Worm (Caenorhabditis elegans): ENCODE results near the gene swt-4.

The swt-4 gene

DNA sequence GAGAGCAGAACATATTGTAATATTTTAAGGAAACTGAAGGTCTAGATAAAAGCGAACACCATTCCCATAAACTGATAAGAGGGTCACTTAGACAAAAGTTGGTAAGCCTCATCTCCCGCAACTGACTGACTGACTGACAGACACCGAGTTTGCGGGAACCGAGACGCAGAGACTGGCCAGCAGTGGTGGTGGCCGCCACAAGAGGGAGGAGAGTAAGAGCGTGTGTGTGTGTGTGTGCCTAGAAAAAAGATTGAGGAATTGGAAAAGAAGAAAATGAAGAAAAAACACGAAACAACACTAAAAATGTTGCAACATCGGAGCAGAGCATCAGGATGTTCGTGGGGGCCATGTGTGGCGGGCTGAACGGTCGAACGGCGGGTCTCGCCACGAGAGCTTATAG lies 5.6 kb upstream of the swt-4 start:
- TF ChIP-seq elt-1 (tag; optimal IDR thresholded peaks at IDR 0.05) (no peak), Y55F3AM.14 (GFP tag; optimal IDR thresholded peaks at IDR 0.05) (peak; percentile 57), sem-4 (tag; optimal IDR thresholded peaks at IDR 0.05) (no peak), fos-1 (tag; optimal IDR thresholded peaks at IDR 0.05) (peak; percentile 32), zag-1 (tag; optimal IDR thresholded peaks at IDR 0.05) (peak; percentile 17)

DNA sequence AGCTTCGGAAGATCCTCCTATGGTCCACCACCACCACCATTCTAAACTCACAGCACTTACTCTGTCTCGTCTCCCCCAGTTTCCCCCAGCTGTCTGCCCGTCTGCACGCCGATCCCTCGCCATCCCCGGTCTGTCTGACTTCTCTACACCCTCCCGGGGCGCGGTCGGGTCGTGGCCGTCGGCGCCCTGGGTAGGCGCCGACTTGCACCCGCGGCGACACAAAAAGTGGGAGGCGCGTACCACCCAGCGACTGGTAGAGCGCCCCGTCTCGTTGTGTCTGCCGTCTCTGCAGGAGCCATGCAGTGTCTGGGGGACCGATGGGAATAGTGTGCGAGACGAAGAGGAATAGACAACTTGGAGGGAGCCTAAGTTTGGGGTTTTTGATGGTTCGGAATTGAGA lies 5.1 kb upstream of the swt-4 start:
- TF ChIP-seq nhr-6 (tag; optimal IDR thresholded peaks at IDR 0.05) (peak; percentile 54), blmp-1 (tag; optimal IDR thresholded peaks at IDR 0.05; ENCODE audit: insufficient read depth) (peak; percentile 57), nhr-23 (tag; optimal IDR thresholded peaks at IDR 0.05) (no peak), nhr-12 (tag; optimal IDR thresholded peaks at IDR 0.05) (no peak), lsy-2 (tag; optimal IDR thresholded peaks at IDR 0.05) (peak; percentile 64 to 88), nhr-237 (tag; optimal IDR thresholded peaks at IDR 0.05) (no peak), sma-9 (GFP tag; optimal IDR thresholded peaks at IDR 0.05) (peak; percentile 94), sma-9 (tag; optimal IDR thresholded peaks at IDR 0.05) (no peak), alr-1 (tag; optimal IDR thresholded peaks at IDR 0.05) (no peak), egl-27 (tag; optimal IDR thresholded peaks at IDR 0.05) (peak; percentile 89), C34F6.9 (tag; optimal IDR thresholded peaks at IDR 0.05) (peak; percentile 85), snpc-4 (tag; optimal IDR thresholded peaks at IDR 0.05) (peak; percentile 67), lin-13 (GFP tag; optimal IDR thresholded peaks at IDR 0.05) (peak; percentile 86), R02D3.7 (tag; optimal IDR thresholded peaks at IDR 0.05) (no peak), crh-2 (tag; optimal IDR thresholded peaks at IDR 0.05) (peak; percentile 86), aly-2 (tag; optimal IDR thresholded peaks at IDR 0.05) (no peak), nhr-25 (tag; optimal IDR thresholded peaks at IDR 0.05) (peak; percentile 89), fos-1 (tag; optimal IDR thresholded peaks at IDR 0.05) (peak; percentile 73), nhr-11 (tag; optimal IDR thresholded peaks at IDR 0.05) (no peak), ceh-82 (tag; optimal IDR thresholded peaks at IDR 0.05) (peak; percentile 83), elt-1 (tag; optimal IDR thresholded peaks at IDR 0.05) (no peak), ztf-1 (GFP tag; conservative IDR thresholded peaks at IDR 0.05) (no peak), skn-1 (tag; optimal IDR thresholded peaks at IDR 0.05) (no peak), dmd-4 (tag; optimal IDR thresholded peaks at IDR 0.05) (no peak), sem-4 (tag; optimal IDR thresholded peaks at IDR 0.05) (peak; percentile 87), ztf-4 (tag; optimal IDR thresholded peaks at IDR 0.05) (peak; percentile 72), mbf-1 (tag; optimal IDR thresholded peaks at IDR 0.05) (no peak), lin-39 (tag; optimal IDR thresholded peaks at IDR 0.05) (no peak), gmeb-1 (tag; optimal IDR thresholded peaks at IDR 0.05) (peak; percentile 54), sma-3 (GFP tag; optimal IDR thresholded peaks at IDR 0.05) (peak; percentile 91), unc-62 (GFP tag; optimal IDR thresholded peaks at IDR 0.05) (peak; percentile 67), nhr-129 (tag; optimal IDR thresholded peaks at IDR 0.05) (peak; percentile 86), unc-55 (GFP tag; optimal IDR thresholded peaks at IDR 0.05) (peak; percentile 96), nhr-21 (tag; optimal IDR thresholded peaks at IDR 0.05) (peak; percentile 87), mdl-1 (tag; optimal IDR thresholded peaks at IDR 0.05) (peak; percentile 71 to 87), mab-5 (tag; optimal IDR thresholded peaks at IDR 0.05) (peak; percentile 90), F13H6.1 (tag; optimal IDR thresholded peaks at IDR 0.05) (peak; percentile 97), nhr-10 (tag; optimal IDR thresholded peaks at IDR 0.05) (peak; percentile 4), lin-11 (tag; optimal IDR thresholded peaks at IDR 0.05) (peak; percentile 91), ztf-11 (tag; optimal IDR thresholded peaks at IDR 0.05) (no peak), zag-1 (tag; optimal IDR thresholded peaks at IDR 0.05) (peak; percentile 93), ama-1 (optimal IDR thresholded peaks at IDR 0.05) (no peak), unc-39 (tag; optimal IDR thresholded peaks at IDR 0.05) (no peak), ZK546.5 (tag; optimal IDR thresholded peaks at IDR 0.05) (peak; percentile 17), Y55F3AM.14 (GFP tag; optimal IDR thresholded peaks at IDR 0.05) (peak; percentile 93), peb-1 (tag; optimal IDR thresholded peaks at IDR 0.05) (no peak), elt-3 (tag; optimal IDR thresholded peaks at IDR 0.05) (no peak), nhr-77 (tag; optimal IDR thresholded peaks at IDR 0.05) (no peak), ceh-16 (tag; optimal IDR thresholded peaks at IDR 0.05) (peak; percentile 92)
